Worm (Caenorhabditis elegans): ENCODE data around the gene T05B9.2.

The T05B9.2 gene

ce11 chrII:11241497-11241896 is 14.1 kb upstream of the T05B9.2 start (continued):
- TF ChIP-seq bed-1 (GFP tag; IDR thresholded peaks at IDR 0.05): no peak
- no peak for TF ChIP-seq madf-10 (tag; optimal IDR thresholded peaks at IDR 0.05)
- TF ChIP-seq aptf-3 (GFP tag; IDR thresholded peaks at IDR 0.05): no peak
- no peak for TF ChIP-seq ccch-3 (GFP tag; optimal IDR thresholded peaks at IDR 0.05)
- no peak for TF ChIP-seq zim-3 (tag; optimal IDR thresholded peaks at IDR 0.05)
- TF ChIP-seq C17E4.6 (GFP tag; IDR thresholded peaks at IDR 0.05): no peak
- TF ChIP-seq Y53G8AR.9 (GFP tag; conservative IDR thresholded peaks at IDR 0.05): no peak
- TF ChIP-seq let-607 (tag; optimal IDR thresholded peaks at IDR 0.05): no peak
- TF ChIP-seq dpff-1 (tag; optimal IDR thresholded peaks at IDR 0.05): no peak
- no peak for TF ChIP-seq sdz-38 (tag; optimal IDR thresholded peaks at IDR 0.05)
- TF ChIP-seq lir-1 (GFP tag; conservative IDR thresholded peaks at IDR 0.05): no peak
- peak; percentile 74 for TF ChIP-seq madf-8 (GFP tag; conservative IDR thresholded peaks at IDR 0.05)
- peak; percentile 70 for TF ChIP-seq athp-1 (tag; optimal IDR thresholded peaks at IDR 0.05)
- no peak for TF ChIP-seq F23B12.7 (tag; optimal IDR thresholded peaks at IDR 0.05; ENCODE audit: insufficient read depth)
- TF ChIP-seq lsl-1 (GFP tag; optimal IDR thresholded peaks at IDR 0.05): peak; percentile 96
- TF ChIP-seq nhr-120 (GFP tag; IDR thresholded peaks at IDR 0.05): no peak
- peak; percentile 9; the same call in 1 of the 2 replicates for TF ChIP-seq ceh-91 (GFP tag; IDR thresholded peaks at IDR 0.05)
- no peak for TF ChIP-seq unc-62 (GFP tag; optimal IDR thresholded peaks at IDR 0.05)
- no peak for TF ChIP-seq fkh-3 (tag; optimal IDR thresholded peaks at IDR 0.05)
- TF ChIP-seq dox-1 (GFP tag; IDR thresholded peaks at IDR 0.05): no peak
- TF ChIP-seq ets-4 (GFP tag; optimal IDR thresholded peaks at IDR 0.05): no peak
- TF ChIP-seq attf-6 (GFP tag; IDR thresholded peaks at IDR 0.05): no peak
- TF ChIP-seq egl-44 (GFP tag; IDR thresholded peaks at IDR 0.05): no peak
- TF ChIP-seq K11D2.4 (GFP tag; IDR thresholded peaks at IDR 0.05): no peak
- TF ChIP-seq F49E8.2 (tag; optimal IDR thresholded peaks at IDR 0.05; ENCODE audit: insufficient read depth): peak; percentile 46
- TF ChIP-seq egrh-3 (GFP tag; IDR thresholded peaks at IDR 0.05): no peak
- TF ChIP-seq ceh-27 (GFP tag; optimal IDR thresholded peaks at IDR 0.05): no peak
- no peak for TF ChIP-seq F22D6.2 (tag; optimal IDR thresholded peaks at IDR 0.05)
- no peak for TF ChIP-seq Y79H2A.3 (GFP tag; conservative IDR thresholded peaks at IDR 0.05)
- TF ChIP-seq lin-35 (GFP tag; optimal IDR thresholded peaks at IDR 0.05): no peak
- TF ChIP-seq unc-130 (GFP tag; optimal IDR thresholded peaks at IDR 0.05): no peak
- TF ChIP-seq F39B2.1 (GFP tag; IDR thresholded peaks at IDR 0.05): no peak
- no peak for TF ChIP-seq repo-1 (tag; optimal IDR thresholded peaks at IDR 0.05)
- no peak for TF ChIP-seq lsy-27 (tag; optimal IDR thresholded peaks at IDR 0.05; ENCODE audit: borderline replicate concordance, insufficient read depth)
- TF ChIP-seq F52B5.7 (tag; optimal IDR thresholded peaks at IDR 0.05): no peak
- TF ChIP-seq ceh-40 (GFP tag; IDR thresholded peaks at IDR 0.05): no peak
- no peak for TF ChIP-seq mxl-1 (tag; optimal IDR thresholded peaks at IDR 0.05)
- TF ChIP-seq nhr-90 (tag; optimal IDR thresholded peaks at IDR 0.05): no peak
- TF ChIP-seq Y56A3A.18 (GFP tag; IDR thresholded peaks at IDR 0.05): no peak
- no peak for TF ChIP-seq T26A5.8 (tag; optimal IDR thresholded peaks at IDR 0.05)
- TF ChIP-seq tbp1 (GFP tag; optimal IDR thresholded peaks at IDR 0.05): no peak
- no peak for TF ChIP-seq tlf-1 (GFP tag; optimal IDR thresholded peaks at IDR 0.05)
- no peak for TF ChIP-seq nhr-179 (tag; optimal IDR thresholded peaks at IDR 0.05)
- TF ChIP-seq ama-1 (optimal IDR thresholded peaks at IDR 0.05): no peak
- no peak for TF ChIP-seq ama-1 (GFP tag; optimal IDR thresholded peaks at IDR 0.05)
- TF ChIP-seq egl-18 (GFP tag; IDR thresholded peaks at IDR 0.05): no peak
- no peak for TF ChIP-seq F37B4.10 (GFP tag; IDR thresholded peaks at IDR 0.05)
- TF ChIP-seq somi-1 (GFP tag; optimal IDR thresholded peaks at IDR 0.05): no peak
- TF ChIP-seq lin-40 (tag; optimal IDR thresholded peaks at IDR 0.05): no peak
- TF ChIP-seq attf-5 (GFP tag; optimal IDR thresholded peaks at IDR 0.05): no peak
- TF ChIP-seq dpl-1 (GFP tag; optimal IDR thresholded peaks at IDR 0.05): no peak
